Fruit fly (Drosophila melanogaster): ENCODE measurements around the gene CG31835.
"Not testable (repeated sequence)": the region's sequence is repeated elsewhere in the genome, so short reads cannot be mapped to it uniquely, and the experiment has no call there.

The CG31835 gene

DNA sequence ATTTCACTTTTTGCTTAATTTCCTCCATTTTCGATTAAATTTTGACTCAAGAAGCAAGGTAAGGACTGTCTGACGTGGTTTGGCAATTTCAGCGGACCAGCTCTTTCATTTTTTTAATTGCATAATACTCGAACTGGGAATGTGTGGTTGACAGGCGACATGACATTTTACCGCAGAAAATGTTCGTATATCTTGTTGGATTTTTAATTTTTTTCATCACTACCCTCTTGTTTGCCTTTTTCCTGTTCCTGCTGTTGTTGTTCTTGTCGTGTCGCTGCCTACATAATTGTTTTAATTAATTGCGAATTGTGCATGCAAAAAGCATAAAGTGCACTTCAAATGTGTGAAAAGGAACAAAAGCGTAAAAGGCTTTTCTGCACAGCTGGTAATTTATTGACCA, 5.6 kb upstream of the CG31835 start, which contains the start of gene CG42685:
TSS of gene CG42685 (minus strand) at position 101 of the 400 bp plus-strand sequence.
- TF ChIP-seq ssp (GFP tag; IDR thresholded peaks at IDR 0.05) (no peak), Bdp1 (GFP tag; optimal IDR thresholded peaks at IDR 0.05) (no peak), luna (GFP tag; optimal IDR thresholded peaks at IDR 0.05) (no peak), Dip3 (GFP tag; optimal IDR thresholded peaks at IDR 0.05) (no peak), tap (tag; optimal IDR thresholded peaks at IDR 0.05) (no peak), gfzf (GFP tag; optimal IDR thresholded peaks at IDR 0.05) (no peak), chm (GFP tag; IDR thresholded peaks at IDR 0.05) (no peak), gt (GFP tag; IDR thresholded peaks at IDR 0.05) (no peak), CG17328 (GFP tag; IDR thresholded peaks at IDR 0.05) (no peak), CG7556 (GFP tag; optimal IDR thresholded peaks at IDR 0.05) (no peak), toy (GFP tag; IDR thresholded peaks at IDR 0.05) (no peak), insv (GFP tag; optimal IDR thresholded peaks at IDR 0.05) (no peak), nau (GFP tag; optimal IDR thresholded peaks at IDR 0.05) (no peak), zfh1 (GFP tag; IDR thresholded peaks at IDR 0.05) (no peak), Chrac-16 (GFP tag; optimal IDR thresholded peaks at IDR 0.05) (no peak), CG12104 (GFP tag; optimal IDR thresholded peaks at IDR 0.05) (no peak)

dm6 chr2L:14737669-14738068, 2.0 kb downstream of the CG31835 start, which contains the start of gene CG31775:
Gene CG31775, minus strand, starts transcription at chr2L:14737769.
- not testable (repeated sequence) for TF ChIP-seq CG3838, Chrac-16, Dip3 (GFP tag; optimal IDR thresholded peaks at IDR 0.05)

dm6 chr2L:14739614-14740013, 4.0 kb downstream of the CG31835 start, which contains the start of gene CG42585:
Gene CG42585, plus strand, starts transcription at chr2L:14739914.
- TF ChIP-seq sens-2 (GFP tag; IDR thresholded peaks at IDR 0.05); crol (GFP tag; IDR thresholded peaks at IDR 0.05); CG12236 (GFP tag; optimal IDR thresholded peaks at IDR 0.05): not testable (repeated sequence)

- TF ChIP-seq CG6175 (GFP tag; IDR thresholded peaks at IDR 0.05); CG42726 (GFP tag; IDR thresholded peaks at IDR 0.05; ENCODE audit: partially characterized antibody); ash1 (GFP tag; optimal IDR thresholded peaks at IDR 0.05): not testable (repeated sequence)
Observed at dm6 chr2L:14741740-14742139, 6.1 kb downstream of the CG31835 start, which contains the start of gene CG42586. Gene CG42586, minus strand, starts transcription at chr2L:14741840.

DNA sequence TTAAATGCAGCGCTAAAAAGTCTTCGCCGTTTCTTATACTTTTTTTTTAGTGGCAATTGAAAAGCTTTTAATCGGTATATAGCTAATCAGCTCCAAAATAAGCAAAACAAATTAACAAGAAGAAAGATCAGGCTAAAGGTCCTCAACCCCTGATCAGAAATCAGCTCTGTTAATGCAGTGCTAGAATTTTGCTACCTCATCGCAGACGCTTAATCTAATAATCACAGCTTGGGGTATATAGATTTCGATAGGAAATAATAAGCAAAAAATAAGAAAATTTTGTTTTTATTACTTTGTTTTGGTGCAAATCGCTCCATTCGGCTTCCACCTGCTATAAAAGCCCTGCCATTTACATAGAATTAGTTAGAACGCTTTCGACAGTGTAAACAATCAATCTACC, 7.2 kb downstream of the CG31835 start, which contains the start of gene CG34166:
TSS of gene CG34166 (plus strand) at position 301 of the 400 bp plus-strand sequence.
- not testable (repeated sequence) for TF ChIP-seq Hsf (GFP tag; optimal IDR thresholded peaks at IDR 0.05); CG14441 (GFP tag; IDR thresholded peaks at IDR 0.05); PHDP (tag; optimal IDR thresholded peaks at IDR 0.05)

DNA sequence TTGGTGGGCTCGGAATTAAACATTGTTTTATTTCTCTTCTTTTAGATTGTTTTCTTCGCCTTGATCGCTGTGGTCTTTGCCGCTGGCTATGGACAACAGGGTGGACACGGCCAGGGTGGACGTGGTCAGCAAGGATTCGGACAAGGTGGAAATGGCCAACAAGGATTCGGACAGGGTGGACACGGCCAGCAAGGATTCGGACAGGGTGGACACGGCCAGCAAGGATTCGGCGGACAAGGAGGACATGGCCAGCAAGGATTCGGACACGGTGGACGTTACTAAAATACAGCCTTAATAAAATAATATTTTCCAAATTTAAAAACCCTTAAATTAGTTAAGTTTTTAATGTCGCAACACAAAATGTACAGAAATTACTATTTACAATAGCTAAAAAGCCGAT, 7.7 kb downstream of the CG31835 start:
- TF ChIP-seq Lim3 (GFP tag; IDR thresholded peaks at IDR 0.05) (no peak), Dref (GFP tag; IDR thresholded peaks at IDR 0.05) (no peak), slp2 (GFP tag; optimal IDR thresholded peaks at IDR 0.05) (no peak), MBD-R2 (GFP tag; IDR thresholded peaks at IDR 0.05) (no peak), lilli (GFP tag; optimal IDR thresholded peaks at IDR 0.05) (peak; percentile 32), tio (GFP tag; optimal IDR thresholded peaks at IDR 0.05) (no peak), zen (tag; optimal IDR thresholded peaks at IDR 0.05) (no peak), dan (GFP tag; IDR thresholded peaks at IDR 0.05) (no peak), CG18011 (GFP tag; optimal IDR thresholded peaks at IDR 0.05) (no peak), dysf (GFP tag; IDR thresholded peaks at IDR 0.05) (no peak), Ptx1 (GFP tag; IDR thresholded peaks at IDR 0.05) (no peak), CG14860 (GFP tag; IDR thresholded peaks at IDR 0.05; ENCODE audit: partially characterized antibody) (no peak), pho (GFP tag; optimal IDR thresholded peaks at IDR 0.05) (no peak), Tbp (GFP tag; optimal IDR thresholded peaks at IDR 0.05) (no peak), MESR4 (GFP tag; optimal IDR thresholded peaks at IDR 0.05) (no peak), CG12659 (GFP tag; optimal IDR thresholded peaks at IDR 0.05) (no peak), cad (GFP tag; optimal IDR thresholded peaks at IDR 0.05) (peak; percentile 20), chinmo (GFP tag; IDR thresholded peaks at IDR 0.05; ENCODE audit: partially characterized antibody) (no peak)
